Comparison of ENCODE assay signal across 6 fruit fly cellular contexts in the genomic region with DNA sequence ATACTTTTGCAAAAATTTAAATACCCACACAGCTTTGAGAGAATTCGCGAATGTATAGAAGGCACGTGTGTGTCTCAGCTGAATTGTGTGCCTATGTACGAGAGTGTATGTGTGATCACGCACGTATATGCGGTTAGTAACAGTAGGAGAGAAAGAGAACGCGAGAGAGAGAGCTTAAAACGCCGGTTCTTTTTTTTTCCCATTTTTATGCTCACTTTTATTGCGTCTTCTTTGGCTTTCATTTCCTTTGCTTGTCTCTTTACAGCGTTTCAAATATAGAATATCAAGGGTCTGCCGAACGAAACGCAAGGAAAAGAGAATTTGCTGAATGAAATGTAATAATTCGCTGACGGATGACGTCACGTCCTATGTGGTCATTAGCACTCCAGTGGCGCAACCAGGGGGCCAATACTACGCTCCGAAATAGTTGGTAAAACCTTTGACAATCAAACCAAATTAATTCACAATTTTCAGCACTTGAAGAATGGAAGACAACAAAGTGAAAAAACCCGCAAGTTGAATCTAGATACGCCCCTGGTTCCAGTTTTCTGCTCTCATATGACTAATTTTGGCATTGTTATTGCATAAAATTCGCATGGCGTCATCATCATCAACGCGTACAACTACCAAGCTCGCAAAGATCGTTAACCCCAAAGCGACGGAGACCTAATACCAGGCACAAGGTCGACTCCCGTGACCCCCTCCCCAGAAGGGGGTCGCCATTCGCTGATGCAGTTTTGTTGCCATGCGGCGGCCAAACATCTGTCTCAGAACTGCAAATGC.
TF ChIP-seq lines count a peak whose summit lies in the region.

No protein-coding gene starts in this region.

- no peak for TF ChIP-seq CTCF in whole organism, embryonic (GFP tag; optimal IDR thresholded peaks at IDR 0.05; lab: Kevin White, UChicago)

TF ChIP-seq in whole organism, 6 proteins besides CTCF, POLR2A, EP300 and RAD21:
- peak in 1 of 2 experiments; percentile 64 for TF ChIP-seq EcR (GFP tag; optimal IDR thresholded peaks at IDR 0.05; lab: Kevin White, UChicago)
- TF ChIP-seq pan (optimal IDR thresholded peaks at IDR 0.05; lab: Kevin White, UChicago) = no peak
- peak; percentile 19 for TF ChIP-seq psq (optimal IDR thresholded peaks at IDR 0.05; lab: Kevin White, UChicago)
TF ChIP-seq in whole organism: peak in this region for 2.

TF ChIP-seq in whole organism, adult, 20 proteins besides CTCF, POLR2A, EP300 and RAD21 (continues in another document):
- peak; percentile 74 for TF ChIP-seq CG7045 (GFP tag; optimal IDR thresholded peaks at IDR 0.05; lab: Kevin White, UChicago)
- TF ChIP-seq Clk (GFP tag; optimal IDR thresholded peaks at IDR 0.05; lab: Kevin White, UChicago) = peak; percentile 10
- TF ChIP-seq kay (GFP tag; lab: Kevin White, UChicago; ENCODE audit: borderline replicate concordance) = peak; percentile 94
- TF ChIP-seq CG12768 (GFP tag; optimal IDR thresholded peaks at IDR 0.05; lab: Kevin White, UChicago) = peak; percentile 87
- TF ChIP-seq cnc (optimal IDR thresholded peaks at IDR 0.05; lab: Kevin White, UChicago) = no peak
- TF ChIP-seq CG14711 (tag; optimal IDR thresholded peaks at IDR 0.05; lab: Kevin White, UChicago) = peak; percentile 86
- TF ChIP-seq Crg-1 (GFP tag; optimal IDR thresholded peaks at IDR 0.05; lab: Kevin White, UChicago) = peak; percentile 59
- TF ChIP-seq CG11617 (GFP tag; optimal IDR thresholded peaks at IDR 0.05; lab: Kevin White, UChicago) = peak; percentile 72
- peak; percentile 59 for TF ChIP-seq tj (GFP tag; optimal IDR thresholded peaks at IDR 0.05; lab: Kevin White, UChicago)
- TF ChIP-seq pad (GFP tag; optimal IDR thresholded peaks at IDR 0.05; lab: Kevin White, UChicago) = peak; percentile 22
- TF ChIP-seq CG33017 (tag; optimal IDR thresholded peaks at IDR 0.05; lab: Kevin White, UChicago) = peak; percentile 89
- peak; percentile 90 for TF ChIP-seq CG7101 (tag; optimal IDR thresholded peaks at IDR 0.05; lab: Kevin White, UChicago)
- no peak for TF ChIP-seq ovo (GFP tag; optimal IDR thresholded peaks at IDR 0.05; lab: Kevin White, UChicago)
- peak; percentile 59 for TF ChIP-seq cic (GFP tag; optimal IDR thresholded peaks at IDR 0.05; lab: Kevin White, UChicago)
- peak; percentile 84 for TF ChIP-seq bab1 (GFP tag; optimal IDR thresholded peaks at IDR 0.05; lab: Kevin White, UChicago)

TF ChIP-seq in whole organism, embryonic, 481 proteins besides CTCF, POLR2A, EP300 and RAD21 (continues in another document):
- TF ChIP-seq emc (GFP tag; optimal IDR thresholded peaks at IDR 0.05; lab: Kevin White, UChicago) (peak; percentile 57), Dfd (GFP tag; optimal IDR thresholded peaks at IDR 0.05; lab: Kevin White, UChicago) (no peak), TFAM (GFP tag; optimal IDR thresholded peaks at IDR 0.05; lab: Kevin White, UChicago) (no peak), CG11247 (GFP tag; IDR thresholded peaks at IDR 0.05; lab: Robert Waterston, UW) (peak; percentile 76), lab (GFP tag; optimal IDR thresholded peaks at IDR 0.05; lab: Kevin White, UChicago) (peak; percentile 88), sqz (GFP tag; optimal IDR thresholded peaks at IDR 0.05; lab: Kevin White, UChicago) (no peak), CG9876 (GFP tag; optimal IDR thresholded peaks at IDR 0.05; lab: Kevin White, UChicago) (peak; percentile 52), CG15601 (tag; optimal IDR thresholded peaks at IDR 0.05; lab: Kevin White, UChicago) (no peak), Opbp (GFP tag; IDR thresholded peaks at IDR 0.05; lab: Robert Waterston, UW; ENCODE audit: partially characterized antibody) (no peak), Bgb (GFP tag; IDR thresholded peaks at IDR 0.05; lab: Robert Waterston, UW; ENCODE audit: partially characterized antibody) (no peak), CG16863 (GFP tag; optimal IDR thresholded peaks at IDR 0.05; lab: Kevin White, UChicago) (peak; percentile 6), tup (GFP tag; optimal IDR thresholded peaks at IDR 0.05; lab: Kevin White, UChicago) (no peak), CG13894 (tag; optimal IDR thresholded peaks at IDR 0.05; lab: Kevin White, UChicago) (peak; percentile 29), wdn (GFP tag; IDR thresholded peaks at IDR 0.05; lab: Robert Waterston, UW) (peak; percentile 82), rib (GFP tag; IDR thresholded peaks at IDR 0.05; lab: Robert Waterston, UW) (peak; percentile 75), dati (GFP tag; IDR thresholded peaks at IDR 0.05; lab: Robert Waterston, UW) (peak; percentile 33; the same call in 1 of the 2 replicates)

TF ChIP-seq in whole organism, prepupa, 60 proteins besides CTCF, POLR2A, EP300 and RAD21 (continues in another document):
- no peak for TF ChIP-seq fd85E (GFP tag; optimal IDR thresholded peaks at IDR 0.05; lab: Kevin White, UChicago)
- peak; percentile 44 for TF ChIP-seq spab (GFP tag; optimal IDR thresholded peaks at IDR 0.05; lab: Kevin White, UChicago)
- peak; percentile 76 for TF ChIP-seq CG11902 (GFP tag; optimal IDR thresholded peaks at IDR 0.05; lab: Kevin White, UChicago)
- peak; percentile 70; the same call in 1 of the 2 replicates for TF ChIP-seq CG11294 (GFP tag; IDR thresholded peaks at IDR 0.05; lab: Robert Waterston, UW)
- TF ChIP-seq CG6854 (GFP tag; optimal IDR thresholded peaks at IDR 0.05; lab: Kevin White, UChicago) = no peak
- peak; percentile 13 for TF ChIP-seq CG6808 (GFP tag; optimal IDR thresholded peaks at IDR 0.05; lab: Kevin White, UChicago)
- TF ChIP-seq CG8319 (GFP tag; optimal IDR thresholded peaks at IDR 0.05; lab: Kevin White, UChicago) = peak; percentile 70
- TF ChIP-seq Ets21C (GFP tag; optimal IDR thresholded peaks at IDR 0.05; lab: Kevin White, UChicago) = peak; percentile 87
- no peak for TF ChIP-seq CG9139 (GFP tag; optimal IDR thresholded peaks at IDR 0.05; lab: Kevin White, UChicago)
- peak; percentile 80 for TF ChIP-seq achi (GFP tag; optimal IDR thresholded peaks at IDR 0.05; lab: Kevin White, UChicago)
- TF ChIP-seq fkh (GFP tag; optimal IDR thresholded peaks at IDR 0.05; lab: Kevin White, UChicago) = no peak
- TF ChIP-seq vri (GFP tag; optimal IDR thresholded peaks at IDR 0.05; lab: Kevin White, UChicago) = peak; percentile 97
- peak; percentile 33 for TF ChIP-seq CG16779 (tag; optimal IDR thresholded peaks at IDR 0.05; lab: Kevin White, UChicago)
- TF ChIP-seq Hr4 (GFP tag; optimal IDR thresholded peaks at IDR 0.05; lab: Kevin White, UChicago) = peak; percentile 68
- peak; percentile 89 for TF ChIP-seq Sox14 (GFP tag; optimal IDR thresholded peaks at IDR 0.05; lab: Kevin White, UChicago)
- TF ChIP-seq Eip78C (GFP tag; lab: Kevin White, UChicago) = peak; percentile 92

TF ChIP-seq in whole organism, pupa, 21 proteins besides CTCF, POLR2A, EP300 and RAD21 (continues in another document):
- TF ChIP-seq CG9948 (tag; optimal IDR thresholded peaks at IDR 0.05; lab: Kevin White, UChicago) (peak; percentile 43), fd96Ca (GFP tag; IDR thresholded peaks at IDR 0.05; lab: Robert Waterston, UW) (peak; percentile 90), CG15710 (tag; optimal IDR thresholded peaks at IDR 0.05; lab: Kevin White, UChicago) (peak; percentile 39), CG17806 (tag; optimal IDR thresholded peaks at IDR 0.05; lab: Kevin White, UChicago) (peak; percentile 54), CG13204 (GFP tag; optimal IDR thresholded peaks at IDR 0.05; lab: Kevin White, UChicago) (no peak), gl (tag; optimal IDR thresholded peaks at IDR 0.05; lab: Kevin White, UChicago) (no peak), Pif1B (GFP tag; optimal IDR thresholded peaks at IDR 0.05; lab: Kevin White, UChicago) (peak; percentile 52), CG12605 (GFP tag; IDR thresholded peaks at IDR 0.05; lab: Robert Waterston, UW) (peak; percentile 77), CG32121 (GFP tag; IDR thresholded peaks at IDR 0.05; lab: Robert Waterston, UW) (peak; percentile 86), CG34367 (tag; optimal IDR thresholded peaks at IDR 0.05; lab: Kevin White, UChicago) (peak; percentile 47), CG4496 (GFP tag; IDR thresholded peaks at IDR 0.05; lab: Robert Waterston, UW) (peak; percentile 92; the same call in 2 of the 3 replicates), rn (GFP tag; IDR thresholded peaks at IDR 0.05; lab: Robert Waterston, UW) (peak; percentile 64), CG8301 (tag; optimal IDR thresholded peaks at IDR 0.05; lab: Kevin White, UChicago) (peak; percentile 60), Snoo (tag; optimal IDR thresholded peaks at IDR 0.05; lab: Kevin White, UChicago) (peak; percentile 77), Ets98B (GFP tag; IDR thresholded peaks at IDR 0.05; lab: Robert Waterston, UW) (peak; percentile 87), Pif1A (GFP tag; optimal IDR thresholded peaks at IDR 0.05; lab: Kevin White, UChicago) (peak; percentile 72), EcR (GFP tag; optimal IDR thresholded peaks at IDR 0.05; lab: Kevin White, UChicago) (peak; percentile 94), D1 (tag; optimal IDR thresholded peaks at IDR 0.05; lab: Kevin White, UChicago) (no peak)

TF ChIP-seq in whole organism, wandering third instar larva, 38 proteins besides CTCF, POLR2A, EP300 and RAD21 (continues in another document):
- TF ChIP-seq foxo (GFP tag; optimal IDR thresholded peaks at IDR 0.05; lab: Kevin White, UChicago) (peak; percentile 53 to 92), ey (GFP tag; optimal IDR thresholded peaks at IDR 0.05; lab: Kevin White, UChicago) (peak; percentile 93), fru (GFP tag; optimal IDR thresholded peaks at IDR 0.05; lab: Kevin White, UChicago) (peak; percentile 88), Mio (GFP tag; optimal IDR thresholded peaks at IDR 0.05; lab: Kevin White, UChicago) (peak; percentile 81), CG32264 (GFP tag; optimal IDR thresholded peaks at IDR 0.05; lab: Kevin White, UChicago) (peak; percentile 76), brk (GFP tag; optimal IDR thresholded peaks at IDR 0.05; lab: Kevin White, UChicago) (peak; percentile 82), h (GFP tag; optimal IDR thresholded peaks at IDR 0.05; lab: Kevin White, UChicago) (peak; percentile 92), br (GFP tag; optimal IDR thresholded peaks at IDR 0.05; lab: Kevin White, UChicago) (peak; percentile 93), usp (GFP tag; optimal IDR thresholded peaks at IDR 0.05; lab: Kevin White, UChicago) (no peak), Jra (GFP tag; optimal IDR thresholded peaks at IDR 0.05; lab: Kevin White, UChicago) (peak; percentile 76), Hr83 (GFP tag; optimal IDR thresholded peaks at IDR 0.05; lab: Kevin White, UChicago; ENCODE audit: poor library complexity, severe bottlenecking) (peak; percentile 69), Dfd (GFP tag; optimal IDR thresholded peaks at IDR 0.05; lab: Kevin White, UChicago) (no peak), CG9705 (GFP tag; optimal IDR thresholded peaks at IDR 0.05; lab: Kevin White, UChicago) (peak; percentile 49), dsf (GFP tag; optimal IDR thresholded peaks at IDR 0.05; lab: Kevin White, UChicago; ENCODE audit: borderline replicate concordance) (peak; percentile 80), psq (GFP tag; optimal IDR thresholded peaks at IDR 0.05; lab: Kevin White, UChicago) (peak; percentile 95), pan (optimal IDR thresholded peaks at IDR 0.05; lab: Kevin White, UChicago) (no peak), woc (GFP tag; optimal IDR thresholded peaks at IDR 0.05; lab: Kevin White, UChicago) (peak; percentile 42), sv (GFP tag; optimal IDR thresholded peaks at IDR 0.05; lab: Kevin White, UChicago) (peak; percentile 40), rgr (GFP tag; optimal IDR thresholded peaks at IDR 0.05; lab: Kevin White, UChicago) (peak; percentile 92)
